Worm (Caenorhabditis elegans) whole organism, L4/young adult: ENCODE results near the gene F28C10.3.

ENCODE experiments used
- W03F9.2 ChIP-seq: fragments of 150-350 bp; optimal IDR thresholded peaks from 2 replicates; lab custom pipeline; 2014; ENCODE audit warnings: missing biosample characterization, missing genetic modification characterization
- dao-5 ChIP-seq: sonication (generic microtip); optimal IDR thresholded peaks from 2 replicates; lab custom pipeline; 2016; ENCODE audit warnings: missing genotype, missing genetic modification characterization, moderate library complexity, missing compliant biosample characterization
- him-1 ChIP-seq: sonication (generic microtip); optimal IDR thresholded peaks from 2 replicates; lab custom pipeline; 2016; ENCODE audit warnings: missing genotype, missing genetic modification reagents, missing genetic modification characterization, missing compliant biosample characterization

DNA sequence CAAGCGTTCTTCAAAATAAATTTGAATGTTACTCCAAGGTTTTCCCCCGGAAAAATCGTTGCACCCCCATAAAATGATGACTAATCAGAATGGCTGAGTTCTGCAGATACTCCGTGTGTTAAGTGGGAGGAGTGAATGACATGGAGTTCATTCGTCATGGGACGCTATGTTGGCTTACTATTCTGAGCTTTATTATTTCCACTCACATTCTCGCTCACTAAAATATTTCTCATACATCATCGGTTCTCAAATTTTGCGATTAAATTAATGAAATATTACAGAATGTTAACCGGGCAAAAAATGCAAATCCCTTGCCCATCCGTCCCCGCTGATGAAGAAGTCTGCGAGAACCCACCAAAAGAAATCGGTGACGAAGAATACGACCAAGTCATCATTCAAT is 7.2 kb upstream of the F28C10.3 start, which contains the start of gene F28C10.1:
- no peak for TF ChIP-seq dao-5
- no peak for TF ChIP-seq him-1
- TF ChIP-seq W03F9.2 = no peak
